Worm (Caenorhabditis elegans): ENCODE measurements around the gene mct-5.

DNA sequence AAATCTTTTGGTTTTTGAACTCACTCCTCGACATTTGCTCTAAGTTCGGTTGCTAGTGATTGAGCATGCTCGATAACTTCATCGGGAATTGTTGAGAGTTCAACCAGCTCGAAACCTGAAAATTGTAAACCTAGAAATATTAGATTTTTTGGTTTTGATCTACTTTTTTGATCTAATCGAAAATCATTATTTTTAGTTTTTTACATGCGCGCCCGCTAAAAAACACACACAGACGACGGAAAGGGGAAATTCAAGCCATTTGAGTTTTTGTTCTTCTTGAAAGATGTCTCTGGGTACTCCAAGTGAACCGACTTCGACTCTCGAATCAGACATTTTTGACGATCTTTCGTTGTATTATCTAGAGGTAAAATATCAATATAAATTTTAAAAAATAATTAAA lies 33.0 kb downstream of the mct-5 start, which contains the start of gene nos-2:
- no peak for TF ChIP-seq cog-1 (tag; optimal IDR thresholded peaks at IDR 0.05)
- no peak for TF ChIP-seq tab-1 (GFP tag; IDR thresholded peaks at IDR 0.05)
- TF ChIP-seq med-1 (GFP tag; optimal IDR thresholded peaks at IDR 0.05; ENCODE audit: insufficient read depth): no peak
- no peak for TF ChIP-seq flt-1 (GFP tag; IDR thresholded peaks at IDR 0.05)

Data from whole organism, midembryonic.